Fruit fly (Drosophila melanogaster) whole organism: ENCODE measurements around the gene unk.

Experiments
- CG8478 ChIP-seq: fragments of >200 bp; optimal IDR thresholded peaks from 2 replicates; lab custom pipeline; 2018; ENCODE audit warnings: inconsistent platforms
- Dll ChIP-seq: fragments of >200 bp; optimal IDR thresholded peaks from 2 replicates; lab custom pipeline; 2017
- EcR ChIP-seq, 2 experiments: fragments of >200 bp; optimal IDR thresholded peaks; 2 replicates each; lab custom pipeline; 2017; ENCODE audit warnings: missing biosample characterization in 2 of 2, missing genetic modification characterization in 2 of 2, missing genetic modification reagents in 2 of 2
- psq ChIP-seq: fragments of >200 bp; optimal IDR thresholded peaks from 2 replicates; lab custom pipeline; 2017
- usp ChIP-seq: fragments of >200 bp; optimal IDR thresholded peaks from 2 replicates; lab custom pipeline; 2017; ENCODE audit warnings: missing biosample characterization, missing genetic modification characterization, mixed read lengths

dm6 chr3R:23134690-23135089, 23.0 kb downstream of the unk start:
- TF ChIP-seq Dll (lab: Kevin White, UChicago) (no peak), CG8478 (no peak), psq (lab: Kevin White, UChicago) (no peak), usp (GFP tag; lab: Kevin White, UChicago) (no peak), EcR (GFP tag; optimal IDR thresholded peaks at IDR 0.05; lab: Kevin White, UChicago) (no peak)
